Worm (Caenorhabditis elegans) whole organism, late embryonic: ENCODE data around the gene T05A7.13.

Source experiments
- fkh-10 ChIP-seq: fragments of 150-350 bp; optimal IDR thresholded peaks from 2 replicates; lab custom pipeline; 2014; ENCODE audit warnings: missing biosample characterization, missing genetic modification reagents, missing genetic modification characterization
- hlh-30 ChIP-seq: sonication (generic microtip); optimal IDR thresholded peaks from 2 replicates; lab custom pipeline; 2017; ENCODE audit warnings: antibody characterized with exemption, missing genetic modification characterization, missing compliant biosample characterization; ENCODE audit not compliant: insufficient read depth

DNA sequence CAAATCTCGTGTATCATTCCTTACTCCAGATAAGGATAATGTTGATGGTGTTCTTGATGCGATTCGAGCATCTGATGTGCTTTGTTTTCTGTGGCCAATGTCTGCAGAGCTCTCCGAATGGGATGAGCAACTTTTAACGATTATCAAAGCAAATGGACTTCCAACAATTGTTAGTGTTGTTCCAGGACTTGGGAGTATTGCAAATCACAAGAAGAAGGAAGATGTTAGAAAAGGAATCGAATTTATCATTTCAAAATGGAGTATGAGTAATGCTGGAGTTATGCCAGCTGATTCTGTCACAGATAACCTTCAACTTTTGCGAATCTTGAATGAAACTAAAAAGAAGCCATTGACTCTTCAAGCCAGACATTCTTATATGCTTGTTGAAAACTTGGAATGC lies 49.6 kb upstream of the T05A7.13 start:
- TF ChIP-seq hlh-30 (no peak), fkh-10 (GFP tag; lab: Kevin White, UChicago) (no peak)
